Worm (Caenorhabditis elegans): ENCODE results near the gene nas-23.
A peak's percentile ranks its signal among the peaks of the same experiment; 100 is the strongest.

The nas-23 gene

DNA sequence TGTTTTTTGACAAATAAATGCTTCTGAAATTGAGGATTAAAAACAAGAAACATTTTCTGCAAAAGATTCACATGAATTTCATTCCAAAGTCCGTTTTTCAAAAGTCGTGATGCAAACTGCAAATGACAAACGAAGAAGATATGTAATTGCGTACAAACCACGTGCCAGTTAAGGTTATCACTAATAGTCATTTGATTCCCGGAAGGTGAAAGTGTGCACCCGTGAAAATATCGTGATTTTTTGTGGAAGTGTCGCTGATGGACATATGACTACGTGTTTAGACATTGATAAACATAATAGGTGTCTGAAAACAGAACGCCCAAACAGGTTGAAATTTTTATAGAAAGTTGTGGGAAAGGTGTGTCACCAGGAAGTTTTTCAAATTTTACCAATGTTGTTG, 34.7 kb upstream of the nas-23 start (continued):
- TF ChIP-seq snpc-1.2 (GFP tag; IDR thresholded peaks at IDR 0.05) = no peak
- no peak for TF ChIP-seq nhr-11 (tag; optimal IDR thresholded peaks at IDR 0.05)
- no peak for TF ChIP-seq lim-7 (GFP tag; IDR thresholded peaks at IDR 0.05)
- peak; percentile 78 for TF ChIP-seq mxl-3 (GFP tag; optimal IDR thresholded peaks at IDR 0.05)
- TF ChIP-seq ceh-32 (tag; optimal IDR thresholded peaks at IDR 0.05; ENCODE audit: poor library complexity) = no peak
- peak; percentile 99 for TF ChIP-seq dmd-6 (GFP tag; IDR thresholded peaks at IDR 0.05)
- TF ChIP-seq T20F7.1 (GFP tag; optimal IDR thresholded peaks at IDR 0.05) = peak; percentile 78
- TF ChIP-seq hmg-1.1 (GFP tag; IDR thresholded peaks at IDR 0.05) = no peak
- no peak for TF ChIP-seq ZK546.5 (tag; optimal IDR thresholded peaks at IDR 0.05)
- peak; percentile 81 for TF ChIP-seq cey-2 (tag; optimal IDR thresholded peaks at IDR 0.05; ENCODE audit: borderline replicate concordance, insufficient read depth)
- TF ChIP-seq ceh-44 (GFP tag; IDR thresholded peaks at IDR 0.05) = no peak
- no peak for TF ChIP-seq jun-1 (tag; optimal IDR thresholded peaks at IDR 0.05)
- TF ChIP-seq pqm-1 (tag; optimal IDR thresholded peaks at IDR 0.05) = no peak
- peak; percentile 86 for TF ChIP-seq mdt-29 (GFP tag; IDR thresholded peaks at IDR 0.05)
- TF ChIP-seq aha-1 (tag) = peak; percentile 98
- TF ChIP-seq D1046.2 (GFP tag; IDR thresholded peaks at IDR 0.05) = no peak
- no peak for TF ChIP-seq sdz-12 (GFP tag; optimal IDR thresholded peaks at IDR 0.05)
- TF ChIP-seq unc-39 (tag; optimal IDR thresholded peaks at IDR 0.05) = no peak

- TF ChIP-seq unc-62 (GFP tag; optimal IDR thresholded peaks at IDR 0.05 in 1 of 2) (peak in 1 of 2 experiments; percentile 40), unc-62 (tag; optimal IDR thresholded peaks at IDR 0.05) (no peak), nhr-11 (tag; optimal IDR thresholded peaks at IDR 0.05) (no peak)
Measured at ce11 chrII:7525458-7525857, 32.0 kb upstream of the nas-23 start, which contains the start of the genes ZK1290.7 and rnh-1.1. Gene ZK1290.7, minus strand, starts transcription at chrII:7525558. Gene rnh-1.1, plus strand, starts transcription at chrII:7525738.

DNA sequence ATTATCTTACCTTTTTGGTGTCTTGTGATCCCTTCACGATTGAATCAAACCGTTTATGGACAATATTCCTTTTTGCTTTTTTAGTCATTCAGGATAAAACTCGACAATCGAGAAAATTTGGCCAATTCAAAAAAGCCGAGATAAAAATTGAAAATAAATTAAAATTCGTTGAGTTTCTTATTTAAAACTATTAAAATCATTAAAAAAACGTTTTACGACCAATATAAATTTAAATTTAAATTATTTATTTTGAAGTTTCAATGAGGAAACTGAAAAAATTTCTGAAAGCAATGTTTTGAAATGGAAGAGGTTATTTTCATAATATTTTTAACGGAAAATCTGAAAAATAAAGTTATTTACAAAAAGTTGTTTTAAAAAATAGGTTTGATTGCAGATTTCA, 29.8 kb upstream of the nas-23 start, which contains the start of gene ZK1290.15:
Gene ZK1290.15, plus strand, starts transcription at position 301 of the 400 bp plus-strand sequence.
- TF ChIP-seq gei-8 (GFP tag; optimal IDR thresholded peaks at IDR 0.05) = no peak
- TF ChIP-seq ceh-20 (GFP tag; IDR thresholded peaks at IDR 0.05) = no peak

DNA sequence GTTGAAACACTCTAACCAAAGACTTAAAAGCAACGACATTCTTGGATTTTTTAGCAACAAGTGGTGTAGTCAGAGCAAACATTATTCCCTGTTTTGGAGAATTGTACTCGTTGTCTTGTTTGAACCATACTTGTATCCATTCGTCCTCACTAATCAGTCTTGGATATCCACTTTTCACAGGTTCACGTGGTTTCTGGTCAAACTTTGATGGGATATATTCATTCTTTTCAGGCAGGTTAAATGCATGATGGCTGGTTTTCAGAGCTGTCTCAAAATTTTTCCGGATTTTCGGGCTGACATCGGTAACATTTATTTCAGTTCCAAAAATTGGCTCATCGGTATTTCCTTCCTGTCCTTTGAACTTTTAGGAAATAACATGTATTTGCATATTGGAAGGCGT, 27.9 kb upstream of the nas-23 start:
- TF ChIP-seq unc-62 (GFP tag; optimal IDR thresholded peaks at IDR 0.05 in 1 of 2) = peak in 1 of 2 experiments; percentile 95
- TF ChIP-seq unc-62 (tag; optimal IDR thresholded peaks at IDR 0.05) = no peak
- TF ChIP-seq php-3 (GFP tag; IDR thresholded peaks at IDR 0.05) = no peak

DNA sequence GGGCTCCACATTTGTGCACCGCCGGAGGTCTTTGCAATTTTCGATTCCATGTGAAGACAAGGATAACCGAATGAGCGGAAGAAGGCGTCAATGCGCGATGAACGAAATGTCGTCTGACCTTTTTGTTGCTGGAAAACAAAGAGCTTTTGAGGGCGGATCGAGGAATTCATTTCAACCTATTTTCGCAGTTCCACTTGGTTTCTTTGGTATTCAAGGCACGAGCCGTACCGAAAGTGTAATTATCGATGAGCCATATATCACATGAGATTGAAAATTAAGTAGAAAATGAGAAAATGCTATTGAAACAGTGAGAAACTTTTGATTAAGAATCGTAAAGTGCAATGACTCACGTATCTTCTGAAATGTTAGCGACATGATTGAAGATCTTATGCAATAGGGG, 25.7 kb upstream of the nas-23 start, which contains the start of gene glb-9:
Gene glb-9, minus strand, starts transcription at position 101 of the 400 bp plus-strand sequence.
- TF ChIP-seq unc-130 (GFP tag; optimal IDR thresholded peaks at IDR 0.05) (no peak), sdz-12 (GFP tag; optimal IDR thresholded peaks at IDR 0.05) (no peak), nhr-28 (tag; optimal IDR thresholded peaks at IDR 0.05) (no peak), nhr-42 (GFP tag; IDR thresholded peaks at IDR 0.05) (no peak)

ce11 chrII:7505005-7505404, 11.5 kb upstream of the nas-23 start, which contains the start of gene C28F5.1:
Gene C28F5.1, plus strand, starts transcription at chrII:7505305.
- TF ChIP-seq lin-39 (tag; optimal IDR thresholded peaks at IDR 0.05) (no peak), daf-12 (tag; optimal IDR thresholded peaks at IDR 0.05) (no peak)

DNA sequence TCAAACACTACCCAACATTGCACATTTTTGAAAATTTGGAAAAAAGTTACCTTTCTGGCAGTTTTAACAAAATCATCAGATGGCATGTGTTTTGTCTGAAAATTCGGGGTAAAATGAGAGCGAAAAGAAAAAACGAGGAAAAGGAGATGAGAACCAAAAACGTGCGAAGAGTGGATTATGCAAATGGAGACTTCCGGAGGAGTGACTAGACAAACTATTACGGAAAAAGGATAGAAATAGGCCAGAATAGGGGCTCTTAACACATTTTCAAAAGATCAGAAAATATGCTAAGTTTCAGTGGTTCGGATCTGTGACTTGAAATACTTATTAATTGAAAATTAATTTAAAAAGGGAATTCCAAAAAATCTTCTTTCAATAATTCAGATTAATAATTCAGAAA, 5.9 kb upstream of the nas-23 start, which contains the start of gene srab-14:
Gene srab-14, minus strand, starts transcription at position 101 of the 400 bp plus-strand sequence.
- TF ChIP-seq nhr-25 (tag; optimal IDR thresholded peaks at IDR 0.05; ENCODE audit: borderline replicate concordance, insufficient read depth) (no peak), pha-4 (GFP tag; IDR thresholded peaks at IDR 0.05) (no peak), pha-4 (tag; optimal IDR thresholded peaks at IDR 0.05) (no peak), nhr-48 (tag; optimal IDR thresholded peaks at IDR 0.05) (no peak), lin-13 (GFP tag; optimal IDR thresholded peaks at IDR 0.05) (no peak), arid-1 (GFP tag; conservative IDR thresholded peaks at IDR 0.05) (no peak), madf-9 (GFP tag; conservative IDR thresholded peaks at IDR 0.05) (no peak), lir-3 (tag; optimal IDR thresholded peaks at IDR 0.05) (no peak), daf-19 (GFP tag; conservative IDR thresholded peaks at IDR 0.05) (no peak), ztf-11 (tag; optimal IDR thresholded peaks at IDR 0.05) (no peak), mxl-3 (GFP tag; optimal IDR thresholded peaks at IDR 0.05) (no peak), dpl-1 (GFP tag; optimal IDR thresholded peaks at IDR 0.05) (no peak), unc-62 (GFP tag; optimal IDR thresholded peaks at IDR 0.05 in 1 of 2) (no peak), unc-62 (tag; optimal IDR thresholded peaks at IDR 0.05) (no peak)
